Worm (Caenorhabditis elegans) whole organism, L4/young adult: ENCODE results near the gene str-193.

ENCODE experiments used
- W03F9.2 ChIP-seq: fragments of 150-350 bp; optimal IDR thresholded peaks from 2 replicates; lab custom pipeline; 2014; ENCODE audit warnings: missing biosample characterization, missing genetic modification characterization
- dao-5 ChIP-seq: sonication (generic microtip); optimal IDR thresholded peaks from 2 replicates; lab custom pipeline; 2016; ENCODE audit warnings: missing genotype, missing genetic modification characterization, moderate library complexity, missing compliant biosample characterization
- him-1 ChIP-seq: sonication (generic microtip); optimal IDR thresholded peaks from 2 replicates; lab custom pipeline; 2016; ENCODE audit warnings: missing genotype, missing genetic modification reagents, missing genetic modification characterization, missing compliant biosample characterization

str-193 gene

DNA sequence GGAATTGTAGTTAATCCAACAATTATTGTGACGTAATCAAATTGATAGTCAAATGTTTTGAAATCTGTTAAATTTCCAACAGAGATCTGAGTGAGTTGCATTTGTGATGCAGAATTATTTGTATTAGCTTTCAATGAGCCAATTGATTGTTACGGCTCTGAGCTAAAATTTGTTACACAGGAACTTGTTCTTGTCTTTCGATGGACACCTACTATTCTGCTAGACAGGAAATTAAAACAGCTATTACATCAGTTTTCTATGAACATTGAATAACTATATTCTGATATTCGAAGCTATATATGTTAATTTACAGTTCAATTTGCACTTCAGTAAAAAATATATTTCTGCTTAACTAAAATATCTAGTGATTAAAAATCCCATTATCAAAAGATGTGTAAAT lies 12.3 kb upstream of the str-193 start, which contains the start of gene sru-40:
sru-40 (minus strand) TSS at position 101 of the 400 bp plus-strand sequence.
- TF ChIP-seq dao-5, result no peak
- TF ChIP-seq W03F9.2 (tag; lab: Kevin White, UChicago), result no peak
- no peak for TF ChIP-seq him-1 (tag; lab: Kevin White, UChicago)

DNA sequence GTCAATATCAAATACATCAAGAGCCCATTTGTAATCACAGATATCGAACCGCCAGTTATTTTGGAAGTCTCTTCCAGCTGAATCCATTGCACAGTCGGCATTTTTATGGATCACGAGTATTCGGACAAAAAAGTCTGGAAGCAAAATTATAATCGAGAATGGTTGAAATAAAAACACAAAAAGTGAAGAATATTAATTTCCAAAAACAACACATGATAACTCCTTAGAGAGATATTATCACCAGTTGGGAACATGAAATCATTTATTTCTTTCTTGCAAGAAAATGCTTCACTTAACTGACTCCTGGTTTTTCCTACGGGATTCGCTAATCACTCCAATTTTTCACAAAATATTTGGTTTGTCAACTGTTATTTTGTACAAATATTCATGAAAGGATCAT lies 2.5 kb upstream of the str-193 start, which contains the start of gene str-2:
str-2 (minus strand) TSS at position 101 of the 400 bp plus-strand sequence.
- TF ChIP-seq W03F9.2 (tag; lab: Kevin White, UChicago) (no peak), dao-5 (no peak), him-1 (tag; lab: Kevin White, UChicago) (no peak)

DNA sequence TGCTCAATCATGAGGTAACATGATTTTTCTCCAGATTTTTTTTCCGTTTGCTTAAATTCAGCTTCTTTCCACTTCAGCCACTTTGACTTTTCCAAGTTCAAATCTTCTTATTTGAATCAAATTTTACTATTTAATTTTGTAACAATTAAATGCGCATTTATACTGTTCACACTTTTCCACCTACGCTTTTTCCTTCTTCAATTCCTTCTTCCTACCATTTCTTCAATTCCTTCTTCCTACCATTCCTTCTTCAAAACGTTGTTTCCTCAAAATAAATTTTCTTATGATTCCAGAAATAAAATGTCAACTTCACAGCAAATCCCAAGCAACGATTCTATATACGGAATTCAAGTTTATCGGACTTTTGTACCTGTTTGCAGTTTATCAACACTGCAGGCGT lies 5.2 kb downstream of the str-193 start, which contains the start of gene sru-31:
sru-31 (plus strand) TSS at position 301 of the 400 bp plus-strand sequence.
- TF ChIP-seq dao-5 (no peak), him-1 (tag; lab: Kevin White, UChicago) (no peak), W03F9.2 (tag; lab: Kevin White, UChicago) (no peak)

- TF ChIP-seq dao-5 (no peak), him-1 (tag; lab: Kevin White, UChicago) (no peak), W03F9.2 (tag; lab: Kevin White, UChicago) (no peak)
Measured at ce11 chrV:9813527-9813926, 8.1 kb downstream of the str-193 start, which contains the start of gene sru-30. Gene sru-30 (plus strand): TSS chrV:9813827.

DNA sequence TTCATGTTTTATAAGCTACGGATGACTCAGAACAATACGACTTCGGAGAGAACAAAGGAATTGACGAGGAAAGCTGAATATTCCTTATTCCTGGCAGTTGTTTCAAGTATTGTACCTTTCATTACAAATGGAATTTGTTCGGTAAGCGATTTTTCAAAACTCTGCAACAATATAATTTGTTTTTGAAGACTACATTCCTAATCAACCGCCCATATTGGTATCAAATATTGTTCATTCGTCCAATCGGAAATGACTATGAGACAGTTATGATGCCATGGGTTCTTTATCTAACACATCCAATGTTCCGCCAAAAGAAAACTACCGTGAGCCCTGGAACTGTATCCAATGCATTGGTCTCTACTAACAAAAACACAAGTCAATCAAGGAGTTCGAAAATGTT lies 9.4 kb downstream of the str-193 start:
- TF ChIP-seq W03F9.2 (tag; lab: Kevin White, UChicago) (no peak), him-1 (tag; lab: Kevin White, UChicago) (no peak), dao-5 (no peak)

DNA sequence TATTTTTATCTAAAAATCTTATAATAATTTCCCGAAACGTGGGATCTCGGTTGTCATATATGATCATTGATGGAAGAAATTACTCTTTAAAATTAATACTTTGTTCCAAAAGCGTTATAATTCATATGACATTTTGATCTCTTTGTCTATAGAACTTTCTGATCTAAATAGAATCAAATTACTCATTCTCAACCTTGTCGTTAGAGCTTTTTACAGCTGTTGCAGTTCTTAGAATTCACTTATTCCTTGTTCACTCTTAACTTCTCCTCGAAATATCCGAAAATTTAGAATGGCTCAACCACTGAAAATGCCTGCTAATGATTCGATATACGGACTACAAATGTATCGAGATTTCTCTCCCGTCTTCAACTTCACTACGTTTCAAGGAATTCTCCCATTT lies 10.5 kb downstream of the str-193 start, which contains the start of gene sru-29:
sru-29 (plus strand) TSS at position 301 of the 400 bp plus-strand sequence.
- TF ChIP-seq him-1 (tag; lab: Kevin White, UChicago) (no peak), dao-5 (no peak), W03F9.2 (tag; lab: Kevin White, UChicago) (no peak)

ce11 chrV:9805161-9805560 lies 16.5 kb downstream of the str-193 start, which contains the start of gene sru-37:
Gene sru-37 (plus strand): TSS chrV:9805461.
- no peak for TF ChIP-seq him-1 (tag; lab: Kevin White, UChicago)
- no peak for TF ChIP-seq W03F9.2 (tag; lab: Kevin White, UChicago)
- TF ChIP-seq dao-5, result no peak

DNA sequence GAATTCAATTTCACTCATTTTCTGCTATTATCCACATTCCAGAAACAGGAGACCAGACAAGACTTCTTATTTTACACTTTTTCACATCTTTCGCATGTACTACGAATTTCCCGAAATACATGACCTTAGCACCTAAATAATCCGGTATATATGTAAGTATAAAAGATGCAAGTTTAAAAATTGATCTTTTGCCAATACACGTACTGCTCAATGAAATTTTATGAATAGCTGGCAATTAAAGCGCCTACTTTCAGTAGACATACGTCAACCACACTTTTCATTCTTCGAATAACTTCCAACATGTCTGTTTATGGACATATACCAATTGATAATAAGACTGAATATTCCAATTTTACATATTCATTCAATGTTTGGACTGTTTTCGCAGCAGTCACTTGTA lies 18.4 kb downstream of the str-193 start, which contains the start of gene sru-39:
sru-39 (plus strand) TSS at position 301 of the 400 bp plus-strand sequence.
- no peak for TF ChIP-seq dao-5
- TF ChIP-seq W03F9.2 (tag; lab: Kevin White, UChicago), result no peak
- TF ChIP-seq him-1 (tag; lab: Kevin White, UChicago), result no peak

DNA sequence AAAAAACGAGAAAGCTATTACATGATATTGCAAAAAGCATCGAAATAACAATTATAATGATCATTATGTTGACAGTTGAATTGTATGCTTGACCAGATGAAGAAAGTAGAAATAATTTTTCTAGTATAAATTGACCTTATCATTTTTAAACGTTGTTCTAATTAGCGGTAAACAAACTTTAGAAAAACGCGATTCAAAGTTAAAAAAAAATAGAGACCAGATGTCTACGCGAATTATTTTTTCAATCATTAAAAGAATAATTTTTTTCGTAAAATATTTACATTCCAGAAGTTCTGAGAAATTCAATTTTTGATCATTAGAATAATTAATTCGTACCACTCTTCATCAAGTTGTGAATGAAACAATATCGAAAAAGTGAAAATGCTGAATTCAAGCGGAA lies 19.7 kb downstream of the str-193 start, which contains the start of gene F46B6.10:
F46B6.10 (minus strand) TSS at position 101 of the 400 bp plus-strand sequence.
- TF ChIP-seq him-1 (tag; lab: Kevin White, UChicago) (no peak), W03F9.2 (tag; lab: Kevin White, UChicago) (no peak), dao-5 (no peak)

- TF ChIP-seq dao-5, result no peak
- no peak for TF ChIP-seq W03F9.2 (tag; lab: Kevin White, UChicago)
- TF ChIP-seq him-1 (tag; lab: Kevin White, UChicago), result no peak
Measured at ce11 chrV:9799076-9799475, 22.5 kb downstream of the str-193 start, which contains the start of gene F46B6.13. Gene F46B6.13 (minus strand): TSS chrV:9799176.

- TF ChIP-seq him-1 (tag; lab: Kevin White, UChicago) (no peak), W03F9.2 (tag; lab: Kevin White, UChicago) (no peak), dao-5 (no peak)
Measured at ce11 chrV:9798212-9798611, 23.4 kb downstream of the str-193 start.

- TF ChIP-seq dao-5 (no peak), him-1 (tag; lab: Kevin White, UChicago) (no peak), W03F9.2 (tag; lab: Kevin White, UChicago) (no peak)
Measured at ce11 chrV:9796562-9796961, 25.1 kb downstream of the str-193 start, which contains the start of gene F46B6.9. Gene F46B6.9 (plus strand): TSS chrV:9796862.

DNA sequence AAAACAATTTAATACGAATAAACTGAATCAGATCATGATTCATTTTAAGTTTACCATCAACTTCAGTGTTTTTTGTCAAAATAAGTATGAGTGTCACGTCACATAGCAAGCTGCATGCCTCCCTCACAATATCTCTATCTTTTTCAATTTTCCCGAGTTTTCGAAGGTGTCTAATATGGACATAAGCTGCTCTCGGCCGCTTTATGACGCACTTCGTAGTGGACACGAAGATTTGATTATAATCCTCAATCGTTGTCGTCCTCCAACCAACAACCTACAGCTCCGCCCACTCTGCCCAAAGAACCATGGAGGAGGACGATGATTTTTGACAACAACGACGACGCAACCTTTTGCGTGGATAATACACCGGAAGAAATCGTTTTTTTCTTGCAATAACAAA lies 25.6 kb downstream of the str-193 start:
- TF ChIP-seq dao-5, result no peak
- TF ChIP-seq him-1 (tag; lab: Kevin White, UChicago), result no peak
- no peak for TF ChIP-seq W03F9.2 (tag; lab: Kevin White, UChicago)

DNA sequence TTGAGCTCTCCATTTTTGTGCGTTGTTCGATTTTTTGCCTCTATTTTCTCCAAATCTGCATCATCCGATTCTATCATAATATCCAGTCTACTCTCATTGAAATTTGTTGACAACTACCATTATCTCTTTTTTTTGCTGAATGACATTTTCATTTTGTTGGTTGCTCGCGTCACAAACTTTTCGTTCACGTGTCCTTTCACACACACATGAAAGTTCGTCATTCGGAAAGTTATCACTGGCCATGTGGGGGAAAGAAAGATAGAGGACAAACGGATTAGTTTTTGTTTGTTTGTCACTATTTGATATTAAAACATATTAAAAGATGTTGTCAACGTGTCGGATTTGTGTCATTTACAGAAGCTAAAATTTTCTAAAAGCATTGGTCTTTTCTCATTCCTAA lies 26.6 kb downstream of the str-193 start:
- TF ChIP-seq dao-5 (no peak), W03F9.2 (tag; lab: Kevin White, UChicago) (no peak)

- TF ChIP-seq dao-5 (no peak), W03F9.2 (tag; lab: Kevin White, UChicago) (no peak), him-1 (tag; lab: Kevin White, UChicago) (no peak)
Measured at ce11 chrV:9791332-9791731, 30.3 kb downstream of the str-193 start, which contains the start of gene lipl-2. Gene lipl-2 (plus strand): TSS chrV:9791567.
